Fruit fly (Drosophila melanogaster) ovary, adult (tissue): Measurements from ENCODE around the gene CG14414.
A peak's percentile ranks its signal among the peaks of the same experiment; 100 is the strongest.

Source experiments
- CG17801 ChIP-seq: fragments of 200-800 bp; optimal IDR thresholded peaks from 2 replicates; lab custom pipeline; 2019; ENCODE audit warnings: missing biosample characterization, mild to moderate bottlenecking, missing genetic modification characterization, moderate library complexity; ENCODE audit not compliant: partially characterized antibody

Gene CG14414

DNA sequence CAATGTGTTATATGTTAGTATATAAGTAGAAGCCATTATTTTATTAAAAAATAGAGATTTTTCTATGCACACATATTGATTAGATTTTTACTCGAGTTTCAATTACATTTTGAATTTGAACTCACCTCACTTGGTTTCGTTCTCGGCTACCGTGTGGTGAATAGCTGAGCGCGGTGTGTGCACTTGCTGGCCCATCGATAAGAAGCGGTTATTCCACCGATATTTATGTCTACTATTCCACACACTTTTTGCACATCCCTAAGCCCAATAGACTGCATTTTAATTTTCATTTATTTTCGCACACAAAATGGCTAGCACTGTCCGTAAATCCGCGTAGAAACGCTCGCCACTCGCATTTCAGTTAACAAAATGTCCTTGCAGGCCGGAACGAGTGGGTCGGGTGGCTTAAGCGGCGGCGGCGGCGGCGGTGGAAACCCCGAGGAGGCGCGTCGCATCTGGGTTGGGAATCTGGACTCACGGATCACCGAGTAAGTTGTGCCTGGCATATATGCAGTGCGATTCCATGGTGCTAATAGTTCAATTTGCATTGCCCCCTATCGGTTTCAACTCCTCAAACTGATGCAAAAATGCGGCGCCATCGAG is at the start of gene CG14414:
Gene CG14414 (plus strand): TSS at position 242 of the 603 bp plus-strand sequence.
- TF ChIP-seq CG17801 (GFP tag; lab: Kevin White, UChicago): no peak

DNA sequence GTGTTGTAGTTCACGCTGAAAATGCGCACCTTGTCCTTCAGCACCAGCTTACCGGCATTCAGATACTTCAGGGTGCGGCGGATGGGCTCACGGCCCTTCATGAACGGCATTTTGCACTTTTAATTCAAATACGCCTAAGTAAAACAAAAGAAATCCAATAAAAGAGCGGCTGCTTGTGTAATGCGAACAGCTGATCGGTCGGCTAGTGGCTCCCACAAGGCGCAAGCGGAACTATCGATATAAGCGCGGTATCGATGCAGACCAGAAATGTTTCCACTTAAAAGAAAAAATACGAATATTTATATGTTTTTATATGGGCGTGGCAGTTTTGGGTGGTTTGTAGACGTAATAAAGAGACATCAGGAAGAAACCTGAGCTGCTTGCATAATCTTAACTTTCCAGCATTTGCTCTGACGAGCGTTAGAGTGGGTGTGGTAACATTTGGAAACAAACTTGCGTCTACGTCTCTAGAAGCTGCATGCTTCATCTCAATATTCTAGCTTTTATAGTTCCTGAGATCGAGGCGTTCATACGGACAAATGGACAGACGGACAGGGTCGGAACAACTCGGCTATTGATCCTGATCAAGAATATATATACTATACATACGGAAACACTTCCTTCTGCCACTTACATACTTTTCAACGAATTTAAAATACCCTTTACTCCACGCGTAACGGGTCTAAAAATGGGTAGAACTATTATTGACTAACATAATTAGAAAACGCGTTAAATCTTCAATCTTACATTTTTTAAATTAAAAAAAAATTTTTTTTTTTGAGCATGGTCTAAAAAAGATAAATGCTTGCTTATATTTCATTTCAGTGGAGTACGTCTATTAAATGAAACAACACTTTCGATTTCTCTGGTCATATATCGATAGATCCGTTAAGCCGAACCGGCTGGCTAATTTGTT is 2.6 kb downstream of the CG14414 start, which contains the start of the genes mRpS25 and nmdyn-D6:
Gene mRpS25 (minus strand): TSS at position 199 of the 916 bp plus-strand sequence.
Gene nmdyn-D6 (plus strand): TSS at position 894 of the 916 bp plus-strand sequence.
- TF ChIP-seq CG17801 (GFP tag; lab: Kevin White, UChicago): no peak

DNA sequence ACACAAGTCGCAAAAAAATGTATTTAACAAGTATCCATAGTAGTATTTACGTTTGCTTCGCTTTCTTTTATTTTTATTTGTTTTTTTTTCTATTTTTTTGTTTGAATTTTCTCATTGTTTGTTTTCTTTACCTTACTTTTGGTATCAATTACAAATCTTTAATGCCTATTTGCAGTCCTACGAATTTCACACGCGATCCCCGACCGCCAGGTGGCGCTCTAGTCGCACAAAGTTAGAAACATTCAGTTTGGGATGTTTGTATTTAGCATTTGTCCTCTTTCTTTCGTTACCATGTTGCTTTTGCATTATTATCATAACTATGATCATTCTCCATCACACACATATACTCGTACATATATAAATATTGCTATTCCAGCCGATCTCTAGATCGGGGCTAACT is 4.9 kb downstream of the CG14414 start:
- TF ChIP-seq CG17801 (GFP tag; lab: Kevin White, UChicago): no peak

DNA sequence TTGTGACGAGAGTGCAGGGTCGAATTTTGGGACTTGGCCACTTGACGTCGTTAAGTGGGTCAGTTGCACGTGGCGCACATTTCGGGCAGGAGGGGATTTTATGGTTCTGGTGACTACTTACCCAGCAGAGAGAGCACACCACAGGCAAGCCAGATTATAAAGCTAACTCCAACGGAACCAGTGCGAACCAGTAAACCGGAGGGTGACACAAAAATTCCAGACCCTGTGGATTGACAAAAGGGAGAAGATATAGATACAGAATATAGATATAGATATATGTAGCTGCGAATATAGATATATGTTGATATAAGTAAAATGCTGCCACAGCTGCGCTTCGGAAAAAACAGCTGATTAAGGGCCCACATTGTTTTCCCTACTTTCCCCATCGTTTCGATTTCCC is 8.1 kb downstream of the CG14414 start:
- no peak for TF ChIP-seq CG17801 (GFP tag; lab: Kevin White, UChicago)

DNA sequence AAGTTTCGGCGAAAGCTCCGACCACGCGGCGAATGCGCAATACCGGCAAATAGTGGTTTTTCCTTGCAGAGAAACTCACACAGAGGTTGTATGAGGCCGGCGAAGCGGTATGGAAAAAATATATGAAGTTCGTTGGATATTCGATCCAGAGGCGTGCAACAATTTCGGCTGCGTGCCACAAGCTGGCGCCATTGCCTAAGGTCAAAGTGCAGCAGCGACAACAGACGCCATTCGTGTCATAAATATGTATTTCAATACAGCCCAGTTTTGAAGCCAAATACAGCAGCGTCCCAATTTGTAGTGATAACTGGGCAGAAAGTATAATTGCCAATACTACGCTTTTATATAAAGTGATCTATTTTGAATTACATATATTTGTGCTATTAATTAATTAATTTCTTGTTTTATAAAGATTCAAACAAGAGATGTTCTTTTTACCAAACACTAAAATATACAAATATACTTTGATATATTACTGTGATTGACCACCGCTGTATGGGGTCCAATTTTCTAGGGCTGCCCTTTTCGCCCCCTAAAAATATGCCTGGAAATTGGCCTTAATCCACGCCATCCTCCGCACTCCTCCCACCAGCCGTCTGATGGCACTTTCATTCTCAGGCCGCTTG is 8.7 kb downstream of the CG14414 start:
- TF ChIP-seq CG17801 (GFP tag; lab: Kevin White, UChicago): no peak

DNA sequence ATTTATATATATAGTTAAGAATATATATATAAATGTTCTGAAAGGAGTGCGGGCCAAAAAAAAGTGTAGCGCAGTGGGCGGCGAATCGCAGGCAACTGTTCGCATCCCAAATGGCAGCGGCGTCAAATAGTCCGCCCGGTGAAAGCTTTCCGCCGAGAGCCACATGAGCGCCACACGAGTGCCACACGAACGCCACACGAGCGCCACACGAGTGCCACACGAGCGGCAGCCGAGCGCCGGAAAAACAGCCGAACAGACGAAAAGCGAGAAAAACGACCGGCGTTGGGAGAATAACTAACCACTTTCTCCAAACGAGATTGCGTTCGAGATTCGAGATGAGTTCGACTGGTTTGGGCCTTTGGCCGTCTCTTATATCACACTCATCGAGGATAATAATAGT is 11.1 kb downstream of the CG14414 start:
- TF ChIP-seq CG17801 (GFP tag; lab: Kevin White, UChicago): no peak

DNA sequence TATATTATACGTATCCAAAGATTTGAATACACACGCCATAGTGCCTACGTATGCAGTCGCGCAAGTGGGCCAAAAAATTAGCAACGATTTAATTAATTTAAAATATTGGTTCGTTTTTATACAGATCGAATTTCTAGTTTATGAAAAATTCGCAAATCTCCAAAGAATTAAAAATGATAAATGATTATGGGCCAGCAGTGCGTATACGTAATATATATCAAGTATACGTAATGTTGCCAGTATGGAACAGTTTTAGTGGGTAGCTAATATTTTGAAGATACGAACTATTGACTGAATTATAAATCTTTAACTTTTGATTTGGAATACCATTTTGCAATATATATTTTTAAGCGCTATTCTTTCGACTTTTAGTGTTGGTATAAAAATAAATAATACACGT is 12.7 kb downstream of the CG14414 start:
- TF ChIP-seq CG17801 (GFP tag; lab: Kevin White, UChicago): no peak

DNA sequence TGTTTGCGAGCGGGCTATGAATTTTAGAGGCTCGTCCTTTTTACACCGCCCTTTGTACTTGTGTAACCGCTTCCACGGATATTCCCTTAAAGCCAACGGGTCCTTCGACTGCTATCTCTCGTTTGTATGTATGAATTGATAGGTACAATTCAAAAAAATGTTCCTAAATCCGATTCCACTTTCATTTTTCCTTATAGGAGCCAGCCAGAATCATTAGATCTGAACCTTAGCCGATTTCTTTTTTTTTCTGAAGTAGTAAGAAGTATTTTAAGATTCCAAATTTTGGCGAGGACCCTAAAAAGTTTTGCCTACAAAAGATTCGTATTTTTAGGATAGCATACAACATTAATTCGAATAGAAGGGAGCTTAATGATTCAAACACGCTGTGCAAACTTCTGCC is 18.3 kb downstream of the CG14414 start:
- TF ChIP-seq CG17801 (GFP tag; lab: Kevin White, UChicago): no peak

DNA sequence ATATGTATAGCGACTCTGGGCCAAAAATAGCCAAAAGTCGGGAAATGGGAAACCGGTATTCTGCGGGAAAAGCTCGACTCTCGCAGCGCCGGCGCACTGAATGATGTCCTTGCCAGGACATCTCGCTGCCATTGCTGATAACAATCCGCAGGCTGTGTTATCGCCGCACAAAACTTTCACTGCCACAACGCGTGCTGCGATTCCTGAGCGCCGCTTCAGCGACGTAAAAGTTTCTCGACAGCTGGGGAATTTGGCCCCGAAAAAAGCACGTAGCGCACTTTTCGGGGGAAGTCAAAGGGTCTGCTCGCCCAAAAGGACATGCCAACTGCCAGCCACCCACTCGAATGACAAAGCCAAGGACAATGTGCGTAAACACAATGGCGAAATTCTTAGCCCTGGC is 19.0 kb downstream of the CG14414 start:
- no peak for TF ChIP-seq CG17801 (GFP tag; lab: Kevin White, UChicago)

DNA sequence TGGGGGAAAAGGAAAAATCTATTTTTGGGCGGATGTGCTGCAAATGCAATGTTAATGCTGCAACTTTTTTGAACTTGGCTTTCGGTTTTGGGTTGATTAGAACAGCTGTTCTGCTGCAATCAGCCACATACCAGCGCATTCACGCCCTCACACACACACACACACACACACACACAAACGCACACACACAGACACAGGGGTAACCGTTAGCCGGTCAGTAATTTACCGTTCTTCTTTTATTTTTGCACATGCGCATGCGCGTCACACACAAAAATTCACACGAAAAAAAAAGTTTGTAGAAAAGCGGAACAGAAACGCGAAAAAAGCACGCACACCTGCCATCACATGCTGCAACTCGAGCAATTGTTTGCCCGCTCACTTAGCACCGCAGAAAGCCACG is 21.5 kb downstream of the CG14414 start:
- TF ChIP-seq CG17801 (GFP tag; lab: Kevin White, UChicago): no peak

DNA sequence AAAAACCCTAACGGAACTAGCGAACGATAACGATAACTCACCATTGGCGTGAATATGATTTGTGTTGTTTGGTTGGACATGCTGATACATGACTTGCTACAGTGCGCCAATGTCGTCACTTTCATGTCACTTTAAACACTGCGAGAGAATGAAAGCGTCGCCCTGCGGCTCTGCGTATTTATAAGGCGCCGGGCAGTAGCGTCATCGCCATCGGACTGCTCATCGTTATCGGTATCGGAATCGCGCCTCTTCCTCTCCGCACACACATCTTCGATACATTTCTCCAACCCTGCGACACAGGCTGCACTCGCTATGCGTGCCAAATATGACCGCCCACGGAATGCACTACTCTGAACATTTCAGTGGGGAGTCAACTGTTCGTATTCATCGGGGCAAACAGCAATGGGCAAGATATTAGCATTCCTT is 22.0 kb downstream of the CG14414 start, which contains the start of gene sbm:
Gene sbm (minus strand): TSS at position 160 of the 426 bp plus-strand sequence.
- TF ChIP-seq CG17801 (GFP tag; lab: Kevin White, UChicago): no peak

DNA sequence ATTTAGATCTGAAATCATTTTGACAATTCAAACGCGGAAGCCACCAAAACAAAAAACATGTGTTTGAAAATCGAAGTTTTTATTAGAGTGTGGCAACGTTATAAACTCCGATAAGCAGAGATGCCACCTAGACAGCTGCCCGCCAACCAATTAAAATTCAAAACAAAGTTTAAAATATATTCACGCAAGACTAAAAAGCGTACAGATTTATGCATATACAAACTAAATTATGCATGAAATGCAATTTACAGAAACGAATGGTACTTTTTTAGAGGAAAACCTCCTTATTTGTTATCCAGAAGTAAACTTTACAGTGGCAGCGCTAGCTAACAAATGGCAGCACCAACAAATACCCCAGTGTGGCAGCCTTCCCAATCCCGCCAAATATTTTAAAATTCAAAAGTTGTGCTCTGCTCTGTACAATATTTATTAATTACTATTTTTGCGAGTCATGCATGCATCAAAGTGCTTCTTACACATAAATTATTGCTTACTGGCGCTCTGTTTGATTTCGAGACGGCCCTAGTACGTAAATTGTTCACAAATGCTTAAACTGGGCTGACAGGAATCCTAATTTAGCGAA is 23.3 kb downstream of the CG14414 start:
- no peak for TF ChIP-seq CG17801 (GFP tag; lab: Kevin White, UChicago)

DNA sequence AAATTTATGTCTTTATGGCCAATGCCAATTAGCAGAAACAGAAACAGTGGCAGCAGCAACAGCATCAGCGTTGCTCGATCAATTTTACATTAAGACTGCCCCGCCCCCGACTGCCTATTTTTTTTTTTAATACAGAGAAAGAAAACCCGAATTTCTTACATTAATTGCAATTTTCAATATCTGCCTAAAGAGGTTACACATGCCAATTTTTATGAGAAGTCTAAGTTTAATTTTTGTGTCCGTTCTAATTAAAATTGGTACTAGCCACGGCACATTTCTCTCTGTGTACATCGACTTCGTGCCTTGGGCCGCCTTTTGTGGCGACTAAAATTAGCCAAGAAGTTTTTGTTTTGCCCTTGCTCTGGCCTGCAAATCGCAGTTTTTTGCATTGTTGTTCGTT is 26.5 kb downstream of the CG14414 start:
- peak; percentile 22 for TF ChIP-seq CG17801 (GFP tag; lab: Kevin White, UChicago)

DNA sequence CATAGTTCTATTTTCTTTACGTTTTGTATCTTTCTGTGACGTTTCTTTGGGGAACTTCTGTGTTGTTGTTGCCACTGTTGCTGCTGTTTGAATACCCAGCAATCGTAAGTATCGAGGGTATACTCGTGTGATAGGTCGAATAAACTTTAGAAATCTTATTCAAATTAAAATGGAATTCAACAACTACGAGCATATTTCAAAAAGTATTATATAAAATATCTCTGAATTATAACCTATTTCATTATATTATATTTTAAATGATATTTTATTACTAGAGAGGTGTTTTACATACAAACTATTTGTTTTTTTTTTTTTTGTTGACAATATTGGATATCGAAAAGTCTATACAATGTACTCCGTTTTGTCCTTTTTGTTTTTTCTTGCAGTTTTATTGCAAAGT is 28.8 kb downstream of the CG14414 start:
- no peak for TF ChIP-seq CG17801 (GFP tag; lab: Kevin White, UChicago)

DNA sequence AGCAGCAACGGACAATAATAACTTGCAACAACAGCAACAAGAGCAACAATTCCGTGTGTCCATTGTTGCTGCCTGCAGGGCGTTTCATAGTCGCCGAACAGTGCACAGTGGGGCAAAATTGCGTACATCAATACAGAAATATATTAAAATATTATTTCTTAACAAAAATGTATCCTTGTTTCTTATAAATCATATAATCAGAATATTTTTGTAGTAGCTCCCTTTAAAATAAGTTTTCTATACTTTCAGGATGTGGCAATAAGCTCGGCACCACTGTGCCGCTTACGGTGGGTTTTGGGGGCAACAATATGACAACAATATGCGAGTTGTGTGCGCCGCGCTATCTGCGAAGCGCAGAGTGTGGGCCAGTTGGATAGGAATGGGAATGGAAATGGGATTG is 31.9 kb downstream of the CG14414 start:
- TF ChIP-seq CG17801 (GFP tag; lab: Kevin White, UChicago): no peak
